Fruit fly (Drosophila melanogaster) whole organism, adult: ENCODE results near the gene RpS10b.
A peak's percentile ranks its signal among the peaks of the same experiment; 100 is the strongest.

Source experiments
- CG11617 ChIP-seq: fragments of 200-800 bp; sonication (Bioruptor generic); optimal IDR thresholded peaks from 2 replicates; lab custom pipeline; 2017; ENCODE audit warnings: mild to moderate bottlenecking, missing biosample characterization, missing genetic modification reagents, missing genetic modification characterization
- CG12768 ChIP-seq: fragments of 200-800 bp; sonication (Bioruptor generic); optimal IDR thresholded peaks from 2 replicates; lab custom pipeline; 2017; ENCODE audit warnings: missing biosample characterization, missing genetic modification characterization, mild to moderate bottlenecking, moderate library complexity, missing genetic modification reagents
- CG14711 ChIP-seq: fragments of 200-800 bp; sonication (Bioruptor generic); optimal IDR thresholded peaks from 2 replicates; lab custom pipeline; 2018; ENCODE audit warnings: missing biosample characterization, mild to moderate bottlenecking, missing genetic modification characterization, moderate library complexity
- CG1620 ChIP-seq: fragments of 200-800 bp; sonication (Bioruptor generic); optimal IDR thresholded peaks from 2 replicates; lab custom pipeline; 2016; ENCODE audit warnings: missing biosample characterization, missing genetic modification characterization
- CG33017 ChIP-seq: fragments of 200-800 bp; sonication (Bioruptor generic); optimal IDR thresholded peaks from 2 replicates; lab custom pipeline; 2018; ENCODE audit warnings: missing biosample characterization, mild to moderate bottlenecking, missing genetic modification characterization, moderate library complexity
- CG5204 ChIP-seq: fragments of 200-800 bp; sonication (Bioruptor generic); optimal IDR thresholded peaks from 2 replicates; lab custom pipeline; 2016; ENCODE audit warnings: missing biosample characterization, missing genetic modification characterization
- CG7045 ChIP-seq: fragments of 200-800 bp; sonication (Bioruptor generic); optimal IDR thresholded peaks from 2 replicates; lab custom pipeline; 2017; ENCODE audit warnings: missing biosample characterization, mild to moderate bottlenecking, missing genetic modification characterization
- CG7101 ChIP-seq: fragments of 200-800 bp; sonication (Bioruptor generic); optimal IDR thresholded peaks from 2 replicates; lab custom pipeline; 2018; ENCODE audit warnings: missing biosample characterization, mild to moderate bottlenecking, missing genetic modification characterization, moderate library complexity
- Clk ChIP-seq: fragments of 200-800 bp; sonication (Bioruptor generic); optimal IDR thresholded peaks from 2 replicates; lab custom pipeline; 2017; ENCODE audit warnings: missing biosample characterization, missing genetic modification characterization
- Crg-1 ChIP-seq: fragments of 200-800 bp; sonication (Bioruptor generic); optimal IDR thresholded peaks from 2 replicates; lab custom pipeline; 2016; ENCODE audit warnings: missing biosample characterization, missing genetic modification characterization
- Hr96 ChIP-seq: fragments of 200-800 bp; sonication (Bioruptor generic); optimal IDR thresholded peaks from 2 replicates; lab custom pipeline; 2016; ENCODE audit warnings: missing biosample characterization, missing genetic modification characterization
- Mnt ChIP-seq: fragments of 200-800 bp; sonication (Bioruptor generic); optimal IDR thresholded peaks from 2 replicates; lab custom pipeline; 2016; ENCODE audit warnings: missing biosample characterization, mild to moderate bottlenecking, missing genetic modification characterization
- bab1 ChIP-seq: fragments of 200-800 bp; sonication (Bioruptor generic); optimal IDR thresholded peaks from 3 replicates; lab custom pipeline; 2019; ENCODE audit warnings: missing biosample characterization, mild to moderate bottlenecking, missing genetic modification characterization, moderate library complexity
- cic ChIP-seq: fragments of 200-800 bp; sonication (Bioruptor generic); optimal IDR thresholded peaks from 2 replicates; lab custom pipeline; 2017; ENCODE audit warnings: missing biosample characterization, mild to moderate bottlenecking, missing genetic modification characterization, moderate library complexity
- cnc ChIP-seq, 2 experiments: fragments of >200 bp; optimal IDR thresholded peaks; 2 replicates each; lab custom pipeline; 2017
- kay ChIP-seq: fragments of 200-800 bp; sonication (Bioruptor generic); peaks from one replicate; lab custom pipeline; 2016; ENCODE audit warnings: missing biosample characterization, missing genetic modification characterization, borderline replicate concordance
- ovo ChIP-seq: fragments of 200-800 bp; sonication (Bioruptor generic); optimal IDR thresholded peaks from 2 replicates; lab custom pipeline; 2016; ENCODE audit warnings: missing biosample characterization, missing genetic modification characterization
- pad ChIP-seq: fragments of 200-800 bp; sonication (Bioruptor generic); optimal IDR thresholded peaks from 3 replicates; lab custom pipeline; 2017; ENCODE audit warnings: missing biosample characterization, missing genetic modification characterization, mild to moderate bottlenecking, moderate library complexity, missing genetic modification reagents
- tj ChIP-seq: fragments of 200-800 bp; sonication (Bioruptor generic); optimal IDR thresholded peaks from 3 replicates; lab custom pipeline; 2017; ENCODE audit warnings: missing biosample characterization, mild to moderate bottlenecking, missing genetic modification characterization, moderate library complexity
- toe ChIP-seq: fragments of 200-800 bp; sonication (Bioruptor generic); optimal IDR thresholded peaks from 2 replicates; lab custom pipeline; 2016; ENCODE audit warnings: missing biosample characterization, missing genetic modification characterization

Gene RpS10b

DNA sequence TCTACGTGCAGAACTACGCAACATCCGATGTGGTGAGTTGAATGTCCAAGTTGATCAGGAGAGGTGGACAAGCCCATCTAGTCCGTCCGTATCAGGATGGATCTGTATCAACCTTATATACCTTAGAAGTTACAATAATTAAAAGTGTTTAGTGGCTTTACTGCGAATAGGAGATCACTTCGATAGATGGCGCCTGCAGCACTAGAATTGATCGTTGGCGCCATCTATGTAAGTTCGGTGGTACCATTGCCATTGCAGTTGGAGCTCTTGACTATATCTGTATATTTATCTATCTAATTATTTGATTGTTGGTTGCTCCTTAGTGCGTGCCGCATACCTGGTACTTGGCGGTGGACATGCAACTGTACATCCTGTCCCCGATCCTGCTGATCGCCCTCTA, 12.7 kb upstream of the RpS10b start:
- TF ChIP-seq tj (no peak), CG14711 (tag; lab: Kevin White, UChicago) (no peak), toe (GFP tag; lab: Kevin White, UChicago) (no peak), kay (GFP tag; lab: Kevin White, UChicago) (no peak), Clk (GFP tag; lab: Kevin White, UChicago) (no peak), ovo (GFP tag; lab: Kevin White, UChicago) (no peak)

DNA sequence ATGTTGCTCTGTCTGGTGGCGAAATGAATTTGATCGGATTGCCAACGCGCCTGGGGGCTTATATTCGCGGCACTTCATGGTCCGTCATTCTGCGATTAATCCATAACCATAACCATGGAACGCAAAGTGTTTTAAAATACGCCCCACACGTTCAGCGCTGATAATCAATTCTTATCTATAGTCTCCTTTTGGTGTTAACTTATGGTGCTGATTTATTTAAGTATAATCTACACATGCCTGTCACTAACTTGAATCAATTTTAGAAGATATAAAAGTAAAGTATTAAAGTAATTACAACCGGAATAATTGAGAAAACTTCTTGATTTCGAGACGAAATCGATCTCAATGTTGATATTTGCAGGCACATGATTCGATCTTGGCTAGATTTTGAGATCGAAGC, 7.8 kb upstream of the RpS10b start, which contains the start of gene CG14219:
Gene CG14219, minus strand, starts transcription at position 101 of the 400 bp plus-strand sequence.
- no peak for TF ChIP-seq CG5204
- TF ChIP-seq CG1620 (GFP tag; lab: Kevin White, UChicago), result no peak
- no peak for TF ChIP-seq CG7101 (tag; lab: Kevin White, UChicago)
- TF ChIP-seq Crg-1 (GFP tag; lab: Kevin White, UChicago), result no peak
- TF ChIP-seq ovo (GFP tag; lab: Kevin White, UChicago), result no peak
- TF ChIP-seq cnc (optimal IDR thresholded peaks at IDR 0.05; lab: Kevin White, UChicago), result no peak
- TF ChIP-seq Clk (GFP tag; lab: Kevin White, UChicago), result no peak
- TF ChIP-seq CG14711 (tag; lab: Kevin White, UChicago), result no peak
- TF ChIP-seq tj, result no peak

DNA sequence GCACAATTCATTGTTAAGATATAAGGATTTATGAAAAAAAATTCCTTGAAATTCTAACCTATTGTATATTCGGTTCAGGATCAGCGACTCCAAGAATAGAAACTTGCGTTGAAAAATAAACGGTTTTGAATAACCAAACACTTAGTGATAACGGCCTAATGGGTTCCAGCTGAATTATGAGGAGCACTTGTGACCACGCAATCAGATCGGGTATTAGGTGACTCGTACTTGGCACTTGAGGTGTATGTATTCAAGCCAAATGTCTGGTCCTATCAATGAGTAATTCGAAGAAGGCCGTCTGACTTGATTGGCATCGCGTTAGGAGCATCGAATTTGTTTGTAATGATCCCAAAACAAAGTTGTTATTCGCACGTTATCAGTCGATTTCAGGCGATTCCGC, 7.3 kb upstream of the RpS10b start:
- TF ChIP-seq Crg-1 (GFP tag; lab: Kevin White, UChicago), result no peak
- no peak for TF ChIP-seq ovo (GFP tag; lab: Kevin White, UChicago)
- TF ChIP-seq bab1, result no peak
- no peak for TF ChIP-seq CG7101 (tag; lab: Kevin White, UChicago)
- TF ChIP-seq Hr96 (GFP tag; lab: Kevin White, UChicago), result no peak
- TF ChIP-seq CG5204, result no peak
- no peak for TF ChIP-seq Mnt (GFP tag; lab: Kevin White, UChicago)
- no peak for TF ChIP-seq CG12768 (GFP tag; lab: Kevin White, UChicago)
- no peak for TF ChIP-seq CG11617
- TF ChIP-seq CG14711 (tag; lab: Kevin White, UChicago), result no peak
- TF ChIP-seq Clk (GFP tag; lab: Kevin White, UChicago), result no peak

DNA sequence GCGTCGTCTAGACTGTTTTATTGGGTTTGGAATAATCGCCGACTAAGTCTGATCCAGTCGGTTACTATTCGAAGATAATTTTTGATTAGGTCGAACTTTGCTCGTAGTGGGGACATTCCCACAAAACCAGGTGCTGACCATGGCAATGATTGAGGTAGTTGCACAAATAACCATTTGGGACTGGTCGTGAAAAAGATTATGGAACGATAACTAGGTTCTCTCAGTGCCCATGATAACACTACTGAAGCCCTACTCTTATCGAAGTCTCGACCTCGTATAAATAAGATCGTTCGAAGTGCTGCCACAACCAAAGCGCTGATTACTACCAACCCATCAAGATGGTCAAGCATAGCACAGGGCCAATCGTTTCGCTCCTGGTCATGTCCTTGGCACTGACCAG, 5.5 kb upstream of the RpS10b start, which contains the start of gene CG14205:
Gene CG14205, plus strand, starts transcription at position 301 of the 400 bp plus-strand sequence.
- TF ChIP-seq Clk (GFP tag; lab: Kevin White, UChicago) (no peak), CG5204 (no peak), tj (no peak), Mnt (GFP tag; lab: Kevin White, UChicago) (no peak), CG11617 (no peak), Crg-1 (GFP tag; lab: Kevin White, UChicago) (no peak), kay (GFP tag; lab: Kevin White, UChicago) (no peak), CG7101 (tag; lab: Kevin White, UChicago) (no peak), pad (GFP tag; lab: Kevin White, UChicago) (no peak), toe (GFP tag; lab: Kevin White, UChicago) (no peak), CG12768 (GFP tag; lab: Kevin White, UChicago) (no peak), bab1 (no peak), Hr96 (GFP tag; lab: Kevin White, UChicago) (no peak), CG1620 (GFP tag; lab: Kevin White, UChicago) (no peak), cic (GFP tag; lab: Kevin White, UChicago) (no peak), CG14711 (tag; lab: Kevin White, UChicago) (no peak)

DNA sequence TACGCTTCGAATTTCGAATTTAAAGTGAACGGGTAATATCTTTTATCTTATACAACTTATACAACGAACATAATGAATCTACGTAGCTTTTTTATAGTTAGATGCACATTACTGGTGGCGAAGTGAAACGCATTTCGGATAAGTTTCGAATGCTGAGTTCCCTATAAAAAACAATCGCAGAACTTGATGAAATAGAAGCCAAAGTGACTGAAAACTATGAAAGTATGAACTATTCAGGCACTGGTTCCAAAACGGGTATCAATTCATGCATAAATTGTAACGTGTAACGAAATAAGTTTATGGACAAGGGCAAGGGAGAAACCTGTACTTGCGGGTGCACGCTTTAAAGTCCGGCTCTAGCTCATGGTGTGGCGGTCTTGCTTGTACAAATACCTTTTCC, 2.0 kb upstream of the RpS10b start:
- no peak for TF ChIP-seq pad (GFP tag; lab: Kevin White, UChicago)
- TF ChIP-seq Clk (GFP tag; lab: Kevin White, UChicago), result no peak
- TF ChIP-seq CG11617, result no peak
- TF ChIP-seq CG7045 (GFP tag; lab: Kevin White, UChicago), result no peak
- TF ChIP-seq CG12768 (GFP tag; lab: Kevin White, UChicago), result no peak
- TF ChIP-seq tj, result no peak
- TF ChIP-seq Crg-1 (GFP tag; lab: Kevin White, UChicago), result no peak

DNA sequence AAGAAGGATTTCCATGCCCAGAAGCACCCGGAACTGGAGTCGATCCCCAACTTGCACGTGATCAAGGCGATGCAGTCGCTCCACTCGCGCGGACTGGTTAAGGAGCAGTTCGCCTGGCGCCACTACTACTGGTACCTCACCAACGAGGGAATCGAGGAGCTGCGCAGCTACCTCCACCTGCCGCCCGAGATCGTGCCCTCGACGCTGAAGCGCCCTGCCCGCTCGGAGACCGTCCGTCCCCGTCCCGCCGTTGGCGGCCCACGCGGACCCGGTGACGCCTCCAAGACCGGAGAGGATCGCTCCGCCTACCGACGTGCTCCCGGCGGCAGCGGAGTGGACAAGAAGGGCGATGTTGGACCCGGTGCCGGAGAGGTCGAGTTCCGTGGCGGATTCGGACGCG, 672 bp downstream of the RpS10b start:
- TF ChIP-seq Crg-1 (GFP tag; lab: Kevin White, UChicago) (no peak), kay (GFP tag; lab: Kevin White, UChicago) (no peak), CG7045 (GFP tag; lab: Kevin White, UChicago) (no peak), bab1 (no peak), ovo (GFP tag; lab: Kevin White, UChicago) (no peak)

DNA sequence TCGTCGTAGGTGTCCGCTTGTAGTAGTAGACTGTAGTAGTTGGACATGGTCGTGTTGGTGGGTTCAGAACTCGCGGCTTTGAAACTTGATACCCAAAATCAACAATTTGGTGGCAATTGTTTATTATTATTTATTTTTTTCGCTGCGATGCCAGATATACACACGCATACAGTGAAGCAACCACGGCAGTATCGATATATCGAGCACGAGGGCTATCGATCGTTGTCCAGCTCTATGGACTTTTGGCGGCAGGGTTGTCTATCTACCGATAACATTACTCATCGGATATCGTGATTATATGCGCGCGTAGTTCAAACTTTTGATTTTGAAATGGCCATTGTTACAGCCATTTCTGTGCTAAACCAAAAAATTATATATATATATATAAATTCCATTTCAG, 3.8 kb downstream of the RpS10b start, which contains the start of gene CG14220:
Gene CG14220, minus strand, starts transcription at position 208 of the 400 bp plus-strand sequence.
- TF ChIP-seq kay (GFP tag; lab: Kevin White, UChicago) (no peak), toe (GFP tag; lab: Kevin White, UChicago) (no peak), CG12768 (GFP tag; lab: Kevin White, UChicago) (no peak), Mnt (GFP tag; lab: Kevin White, UChicago) (peak; percentile 57), CG1620 (GFP tag; lab: Kevin White, UChicago) (peak; percentile 8), pad (GFP tag; lab: Kevin White, UChicago) (peak; percentile 11), Crg-1 (GFP tag; lab: Kevin White, UChicago) (peak; percentile 23), CG14711 (tag; lab: Kevin White, UChicago) (peak; percentile 94), Hr96 (GFP tag; lab: Kevin White, UChicago) (no peak), ovo (GFP tag; lab: Kevin White, UChicago) (peak; percentile 10), CG33017 (no peak), CG7045 (GFP tag; lab: Kevin White, UChicago) (no peak), bab1 (peak; percentile 49), Clk (GFP tag; lab: Kevin White, UChicago) (no peak), cic (GFP tag; lab: Kevin White, UChicago) (peak; percentile 29), CG7101 (tag; lab: Kevin White, UChicago) (peak; percentile 36), cnc (optimal IDR thresholded peaks at IDR 0.05; lab: Kevin White, UChicago) (no peak), tj (peak; percentile 42), CG5204 (no peak), CG11617 (no peak)
